Fruit fly (Drosophila melanogaster): ENCODE measurements around the gene RluA-2.

Gene RluA-2

DNA sequence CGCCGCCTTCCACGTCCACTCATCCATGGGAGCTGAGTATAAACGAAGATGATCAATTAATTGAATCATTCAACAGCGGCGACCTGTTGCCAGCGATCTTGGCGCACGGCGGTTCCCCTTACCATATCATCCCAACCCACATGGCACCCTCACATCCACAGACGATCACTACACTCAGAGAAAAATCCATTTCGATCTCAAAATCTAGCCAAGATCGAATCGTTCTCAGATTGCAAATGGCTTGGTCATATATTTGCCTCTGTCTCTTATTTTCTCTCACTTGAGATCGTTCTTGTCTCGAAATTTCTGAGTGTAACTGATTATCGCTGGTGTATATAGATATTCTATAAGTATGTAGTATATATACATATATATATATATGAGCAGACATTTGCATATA lies 8.5 kb upstream of the RluA-2 start (continued):
- TF ChIP-seq CG13296 (GFP tag; optimal IDR thresholded peaks at IDR 0.05): peak; percentile 52
- TF ChIP-seq tna (GFP tag; IDR thresholded peaks at IDR 0.05; ENCODE audit: partially characterized antibody): no peak
- TF ChIP-seq ewg (GFP tag; optimal IDR thresholded peaks at IDR 0.05): no peak
- TF ChIP-seq Hand (GFP tag; optimal IDR thresholded peaks at IDR 0.05): no peak
- TF ChIP-seq CG13424 (tag; optimal IDR thresholded peaks at IDR 0.05): peak; percentile 67
- TF ChIP-seq sna (GFP tag; IDR thresholded peaks at IDR 0.05; ENCODE audit: partially characterized antibody): no peak
- peak; percentile 51; the same call in 1 of the 2 replicates for TF ChIP-seq CG32772 (GFP tag; IDR thresholded peaks at IDR 0.05)
- TF ChIP-seq HLH4C (GFP tag; IDR thresholded peaks at IDR 0.05; ENCODE audit: partially characterized antibody): no peak
- TF ChIP-seq CG12299 (tag; optimal IDR thresholded peaks at IDR 0.05): no peak
- TF ChIP-seq Xrp1 (GFP tag; IDR thresholded peaks at IDR 0.05): peak; percentile 64
- TF ChIP-seq pb (GFP tag; optimal IDR thresholded peaks at IDR 0.05): no peak
- TF ChIP-seq phol (tag; optimal IDR thresholded peaks at IDR 0.05): peak; percentile 44
- TF ChIP-seq scrt (GFP tag; optimal IDR thresholded peaks at IDR 0.05): peak; percentile 23
- TF ChIP-seq bsh (GFP tag; optimal IDR thresholded peaks at IDR 0.05): peak in 1 of 2 experiments; percentile 68
- no peak for TF ChIP-seq wek (GFP tag; optimal IDR thresholded peaks at IDR 0.05)
- peak; percentile 15 for TF ChIP-seq HmgZ (tag; optimal IDR thresholded peaks at IDR 0.05)
- TF ChIP-seq CG6689 (GFP tag; IDR thresholded peaks at IDR 0.05): 0 out of 2 replicates have a peak, but pooled peaks have one; percentile 18
- TF ChIP-seq dan (GFP tag; IDR thresholded peaks at IDR 0.05): no peak
- peak; percentile 36; the same call in 1 of the 3 replicates for TF ChIP-seq CG17361 (GFP tag; IDR thresholded peaks at IDR 0.05)
- peak; percentile 80 for TF ChIP-seq Drgx (GFP tag; IDR thresholded peaks at IDR 0.05)
- peak; percentile 6 to 8 for TF ChIP-seq chif (GFP tag; optimal IDR thresholded peaks at IDR 0.05)
- TF ChIP-seq Sin3A (optimal IDR thresholded peaks at IDR 0.05): no peak
- TF ChIP-seq seq (GFP tag; IDR thresholded peaks at IDR 0.05): no peak
- TF ChIP-seq CG18619 (GFP tag; optimal IDR thresholded peaks at IDR 0.05): peak; percentile 38
- no peak for TF ChIP-seq Kr (GFP tag; optimal IDR thresholded peaks at IDR 0.05)
- no peak for TF ChIP-seq corto (GFP tag; optimal IDR thresholded peaks at IDR 0.05)
- no peak for TF ChIP-seq CG1832 (GFP tag; optimal IDR thresholded peaks at IDR 0.05)
- TF ChIP-seq croc (GFP tag; conservative IDR thresholded peaks at IDR 0.05): 0 out of 3 replicates have a peak, but pooled peaks have one; percentile 14
- TF ChIP-seq fd102C (GFP tag; optimal IDR thresholded peaks at IDR 0.05): no peak
- TF ChIP-seq CG6254 (GFP tag; optimal IDR thresholded peaks at IDR 0.05): peak; percentile 40
- TF ChIP-seq NFAT (GFP tag; IDR thresholded peaks at IDR 0.05): peak; percentile 78
- TF ChIP-seq CG13624 (GFP tag; optimal IDR thresholded peaks at IDR 0.05): peak; percentile 10
- no peak for TF ChIP-seq pan (optimal IDR thresholded peaks at IDR 0.05)
- peak in 1 of 2 experiments; percentile 71 for TF ChIP-seq pan (GFP tag; optimal IDR thresholded peaks at IDR 0.05 in 1 of 2, IDR thresholded peaks at IDR 0.05 in 1 of 2)
- TF ChIP-seq jumu (GFP tag; optimal IDR thresholded peaks at IDR 0.05): no peak
- peak; percentile 43; the same call in 1 of the 2 replicates for TF ChIP-seq CG17612 (GFP tag; IDR thresholded peaks at IDR 0.05)
- TF ChIP-seq insv (GFP tag; optimal IDR thresholded peaks at IDR 0.05): no peak
- TF ChIP-seq gfzf (GFP tag; optimal IDR thresholded peaks at IDR 0.05): no peak
- no peak for TF ChIP-seq Camta (GFP tag; optimal IDR thresholded peaks at IDR 0.05)
- TF ChIP-seq disco-r (GFP tag; optimal IDR thresholded peaks at IDR 0.05): no peak
- no peak for TF ChIP-seq amos (GFP tag; IDR thresholded peaks at IDR 0.05; ENCODE audit: partially characterized antibody)
- TF ChIP-seq CG14014 (GFP tag; IDR thresholded peaks at IDR 0.05): peak; percentile 58; the same call in 1 of the 2 replicates
- TF ChIP-seq CG3407 (GFP tag; optimal IDR thresholded peaks at IDR 0.05): peak; percentile 31
- peak; percentile 57 for TF ChIP-seq al (GFP tag; IDR thresholded peaks at IDR 0.05)
- TF ChIP-seq CG11398 (GFP tag; optimal IDR thresholded peaks at IDR 0.05): no peak
- peak; percentile 24 for TF ChIP-seq CG2875 (GFP tag; optimal IDR thresholded peaks at IDR 0.05)
- peak; percentile 55; the same call in 1 of the 3 replicates for TF ChIP-seq ken (GFP tag; IDR thresholded peaks at IDR 0.05)
- TF ChIP-seq pzg (GFP tag; optimal IDR thresholded peaks at IDR 0.05): no peak
- TF ChIP-seq CG5953 (GFP tag; IDR thresholded peaks at IDR 0.05): no peak
- TF ChIP-seq sc (optimal IDR thresholded peaks at IDR 0.05): no peak
- peak; percentile 33 for TF ChIP-seq sc (GFP tag; optimal IDR thresholded peaks at IDR 0.05)
